Worm (Caenorhabditis elegans) whole organism, L4/young adult: ENCODE measurements around the gene F20D6.5.

Experiments
- W03F9.2 ChIP-seq: fragments of 150-350 bp; optimal IDR thresholded peaks from 2 replicates; lab custom pipeline; 2014; ENCODE audit warnings: missing biosample characterization, missing genetic modification characterization
- dao-5 ChIP-seq: sonication (generic microtip); optimal IDR thresholded peaks from 2 replicates; lab custom pipeline; 2016; ENCODE audit warnings: missing genotype, missing genetic modification characterization, moderate library complexity, missing compliant biosample characterization
- him-1 ChIP-seq: sonication (generic microtip); optimal IDR thresholded peaks from 2 replicates; lab custom pipeline; 2016; ENCODE audit warnings: missing genotype, missing genetic modification reagents, missing genetic modification characterization, missing compliant biosample characterization

The F20D6.5 gene

ce11 chrV:8157446-8157845 is 4.3 kb upstream of the F20D6.5 start, which contains the start of gene sul-2:
Gene sul-2, plus strand, starts transcription at chrV:8157746.
- no peak for TF ChIP-seq dao-5 (tag; lab: Kevin White, UChicago)
- no peak for TF ChIP-seq him-1 (tag; lab: Kevin White, UChicago)
- TF ChIP-seq W03F9.2 (tag; lab: Kevin White, UChicago) = no peak

- TF ChIP-seq dao-5 (tag; lab: Kevin White, UChicago) (no peak), W03F9.2 (tag; lab: Kevin White, UChicago) (no peak), him-1 (tag; lab: Kevin White, UChicago) (no peak)
Observed at ce11 chrV:8159629-8160028, 2.1 kb upstream of the F20D6.5 start, which contains the start of gene F20D6.6. Gene F20D6.6, plus strand, starts transcription at chrV:8159929.

- TF ChIP-seq W03F9.2 (tag; lab: Kevin White, UChicago) = no peak
- TF ChIP-seq dao-5 (tag; lab: Kevin White, UChicago) = no peak
- TF ChIP-seq him-1 (tag; lab: Kevin White, UChicago) = no peak
Observed at ce11 chrV:8163199-8163598, 1.4 kb downstream of the F20D6.5 start.

- TF ChIP-seq W03F9.2 (tag; lab: Kevin White, UChicago) (no peak), dao-5 (tag; lab: Kevin White, UChicago) (no peak), him-1 (tag; lab: Kevin White, UChicago) (no peak)
Observed at ce11 chrV:8168219-8168962, 6.6 kb downstream of the F20D6.5 start, which contains the start of gene F20D6.8. Gene F20D6.8, minus strand, starts transcription at chrV:8168269.

ce11 chrV:8169150-8169549 is 7.4 kb downstream of the F20D6.5 start:
- no peak for TF ChIP-seq dao-5 (tag; lab: Kevin White, UChicago)
- no peak for TF ChIP-seq W03F9.2 (tag; lab: Kevin White, UChicago)
- TF ChIP-seq him-1 (tag; lab: Kevin White, UChicago) = no peak

- no peak for TF ChIP-seq W03F9.2 (tag; lab: Kevin White, UChicago)
- no peak for TF ChIP-seq him-1 (tag; lab: Kevin White, UChicago)
- no peak for TF ChIP-seq dao-5 (tag; lab: Kevin White, UChicago)
Observed at ce11 chrV:8170300-8170699, 8.5 kb downstream of the F20D6.5 start.

- TF ChIP-seq dao-5 (tag; lab: Kevin White, UChicago) (no peak), W03F9.2 (tag; lab: Kevin White, UChicago) (no peak), him-1 (tag; lab: Kevin White, UChicago) (no peak)
Observed at ce11 chrV:8171688-8172087, 9.9 kb downstream of the F20D6.5 start.

ce11 chrV:8177349-8177748 is 15.6 kb downstream of the F20D6.5 start, which contains the start of gene F20D6.9:
Gene F20D6.9, minus strand, starts transcription at chrV:8177449.
- TF ChIP-seq dao-5 (tag; lab: Kevin White, UChicago) (no peak), him-1 (tag; lab: Kevin White, UChicago) (no peak), W03F9.2 (tag; lab: Kevin White, UChicago) (no peak)

- TF ChIP-seq W03F9.2 (tag; lab: Kevin White, UChicago) = no peak
- TF ChIP-seq him-1 (tag; lab: Kevin White, UChicago) = no peak
- TF ChIP-seq dao-5 (tag; lab: Kevin White, UChicago) = no peak
Observed at ce11 chrV:8178279-8178678, 16.5 kb downstream of the F20D6.5 start.

ce11 chrV:8178914-8179542 is 17.3 kb downstream of the F20D6.5 start, which contains the start of gene srp-7:
Gene srp-7, plus strand, starts transcription at chrV:8179126.
- TF ChIP-seq him-1 (tag; lab: Kevin White, UChicago) = no peak
- TF ChIP-seq dao-5 (tag; lab: Kevin White, UChicago) = no peak
- no peak for TF ChIP-seq W03F9.2 (tag; lab: Kevin White, UChicago)

ce11 chrV:8183384-8183783 is 21.6 kb downstream of the F20D6.5 start, which contains the start of gene srp-8:
Gene srp-8, plus strand, starts transcription at chrV:8183684.
- TF ChIP-seq dao-5 (tag; lab: Kevin White, UChicago) (no peak), him-1 (tag; lab: Kevin White, UChicago) (no peak), W03F9.2 (tag; lab: Kevin White, UChicago) (no peak)

- TF ChIP-seq W03F9.2 (tag; lab: Kevin White, UChicago) (no peak), dao-5 (tag; lab: Kevin White, UChicago) (no peak), him-1 (tag; lab: Kevin White, UChicago) (no peak)
Observed at ce11 chrV:8185737-8186136, 24.0 kb downstream of the F20D6.5 start, which contains the start of gene F20D6.2. Gene F20D6.2, plus strand, starts transcription at chrV:8186037.

ce11 chrV:8188421-8188820 is 26.7 kb downstream of the F20D6.5 start, which contains the start of gene F20D6.15:
Gene F20D6.15, minus strand, starts transcription at chrV:8188467.
- TF ChIP-seq dao-5 (tag; lab: Kevin White, UChicago) (no peak), W03F9.2 (tag; lab: Kevin White, UChicago) (no peak), him-1 (tag; lab: Kevin White, UChicago) (no peak)
